Worm (Caenorhabditis elegans) whole organism, L3 larva: Measurements from ENCODE around the gene srz-60.

Experiments
- ama-1 ChIP-seq: fragments of 150-350 bp; optimal IDR thresholded peaks from 2 replicates; lab custom pipeline; 2018
- ceh-16 ChIP-seq: sonication (generic microtip); optimal IDR thresholded peaks from 2 replicates; lab custom pipeline; 2017; ENCODE audit warnings: missing biosample characterization, missing genetic modification characterization
- fkh-10 ChIP-seq: sonication (generic microtip); optimal IDR thresholded peaks from 2 replicates; lab custom pipeline; 2017; ENCODE audit warnings: missing biosample characterization, missing genetic modification reagents, missing genetic modification characterization
- fkh-2 ChIP-seq: fragments of 150-350 bp; optimal IDR thresholded peaks from 2 replicates; lab custom pipeline; 2014; ENCODE audit warnings: missing biosample characterization, missing genetic modification reagents, missing genetic modification characterization
- lin-15B ChIP-seq: fragments of 150-350 bp; optimal IDR thresholded peaks from 2 replicates; lab custom pipeline; 2014; ENCODE audit warnings: missing biosample characterization, missing genetic modification characterization
- lin-39 ChIP-seq: fragments of 150-350 bp; optimal IDR thresholded peaks from 2 replicates; lab custom pipeline; 2018; ENCODE audit warnings: missing biosample characterization, missing genetic modification reagents, missing genetic modification characterization
- nhr-28 ChIP-seq: fragments of 150-350 bp; optimal IDR thresholded peaks from 2 replicates; lab custom pipeline; 2014; ENCODE audit warnings: missing biosample characterization, missing genetic modification characterization
- nhr-76 ChIP-seq: fragments of 150-350 bp; sonication (generic microtip); optimal IDR thresholded peaks from 5 replicates; lab custom pipeline; 2014; ENCODE audit warnings: missing biosample characterization, missing genetic modification characterization
- pha-4 ChIP-seq: fragments of 150-350 bp; optimal IDR thresholded peaks from 2 replicates; lab custom pipeline; 2014; ENCODE audit warnings: missing biosample characterization, missing genetic modification reagents, missing genetic modification characterization
- snpc-4 ChIP-seq: fragments of 150-350 bp; optimal IDR thresholded peaks from 2 replicates; lab custom pipeline; 2014; ENCODE audit warnings: missing biosample characterization, missing genetic modification characterization
- unc-39 ChIP-seq: sonication (generic microtip); optimal IDR thresholded peaks from 4 replicates; lab custom pipeline; 2017; ENCODE audit warnings: missing biosample characterization, missing genetic modification characterization
- ztf-4 ChIP-seq: fragments of 150-350 bp; optimal IDR thresholded peaks from 2 replicates; lab custom pipeline; 2014; ENCODE audit warnings: missing biosample characterization, missing genetic modification characterization

- no peak for TF ChIP-seq ceh-16 (tag; lab: Kevin White, UChicago)
- TF ChIP-seq lin-39 (tag; lab: Kevin White, UChicago) = no peak
- no peak for TF ChIP-seq lin-15B
- TF ChIP-seq unc-39 = no peak
- TF ChIP-seq ztf-4 (tag; lab: Kevin White, UChicago) = no peak
- TF ChIP-seq nhr-76 = no peak
- no peak for TF ChIP-seq nhr-28 (tag; lab: Kevin White, UChicago)
- TF ChIP-seq fkh-2 (tag; lab: Kevin White, UChicago) = no peak
- TF ChIP-seq snpc-4 (tag; lab: Kevin White, UChicago) = no peak
- TF ChIP-seq pha-4 = no peak
- TF ChIP-seq fkh-10 (GFP tag; lab: Kevin White, UChicago) = no peak
- TF ChIP-seq ama-1 (lab: Kevin White, UChicago) = no peak
Measured at ce11 chrIV:3436021-3436420, 7.3 kb downstream of the srz-60 start, which contains the start of gene srz-32.
